Worm (Caenorhabditis elegans): ENCODE results near the gene ugt-39.

- TF ChIP-seq F33H1.4 (GFP tag; IDR thresholded peaks at IDR 0.05) = no peak
- no peak for TF ChIP-seq dpl-1 (GFP tag; optimal IDR thresholded peaks at IDR 0.05)
- no peak for TF ChIP-seq lin-35 (GFP tag; optimal IDR thresholded peaks at IDR 0.05)
- no peak for TF ChIP-seq T26A5.8 (tag; optimal IDR thresholded peaks at IDR 0.05)
- no peak for TF ChIP-seq ceh-79 (tag; optimal IDR thresholded peaks at IDR 0.05)
- no peak for TF ChIP-seq him-1 (tag; optimal IDR thresholded peaks at IDR 0.05)
- TF ChIP-seq F55B11.4 (tag; optimal IDR thresholded peaks at IDR 0.05; ENCODE audit: borderline replicate concordance, insufficient read depth) = no peak
- no peak for TF ChIP-seq cebp-2 (GFP tag; IDR thresholded peaks at IDR 0.05)
- no peak for TF ChIP-seq athp-1 (tag; optimal IDR thresholded peaks at IDR 0.05)
Measured at ce11 chrV:7166709-7167108, 9.8 kb downstream of the ugt-39 start, which contains the start of gene ugt-36.

All from whole organism, young adult.